Fruit fly (Drosophila melanogaster) whole organism, adult: ENCODE data around the gene CG31161.

Experiments
- CG11617 ChIP-seq: fragments of 200-800 bp; sonication (Bioruptor generic); optimal IDR thresholded peaks from 2 replicates; lab custom pipeline; 2017; ENCODE audit warnings: mild to moderate bottlenecking, missing biosample characterization, missing genetic modification reagents, missing genetic modification characterization
- CG12768 ChIP-seq: fragments of 200-800 bp; sonication (Bioruptor generic); optimal IDR thresholded peaks from 2 replicates; lab custom pipeline; 2017; ENCODE audit warnings: missing biosample characterization, missing genetic modification characterization, mild to moderate bottlenecking, moderate library complexity, missing genetic modification reagents
- CG14711 ChIP-seq: fragments of 200-800 bp; sonication (Bioruptor generic); optimal IDR thresholded peaks from 2 replicates; lab custom pipeline; 2018; ENCODE audit warnings: missing biosample characterization, mild to moderate bottlenecking, missing genetic modification characterization, moderate library complexity
- CG1620 ChIP-seq: fragments of 200-800 bp; sonication (Bioruptor generic); optimal IDR thresholded peaks from 2 replicates; lab custom pipeline; 2016; ENCODE audit warnings: missing biosample characterization, missing genetic modification characterization
- CG33017 ChIP-seq: fragments of 200-800 bp; sonication (Bioruptor generic); optimal IDR thresholded peaks from 2 replicates; lab custom pipeline; 2018; ENCODE audit warnings: missing biosample characterization, mild to moderate bottlenecking, missing genetic modification characterization, moderate library complexity
- CG5204 ChIP-seq: fragments of 200-800 bp; sonication (Bioruptor generic); optimal IDR thresholded peaks from 2 replicates; lab custom pipeline; 2016; ENCODE audit warnings: missing biosample characterization, missing genetic modification characterization
- CG7045 ChIP-seq: fragments of 200-800 bp; sonication (Bioruptor generic); optimal IDR thresholded peaks from 2 replicates; lab custom pipeline; 2017; ENCODE audit warnings: missing biosample characterization, mild to moderate bottlenecking, missing genetic modification characterization
- CG7101 ChIP-seq: fragments of 200-800 bp; sonication (Bioruptor generic); optimal IDR thresholded peaks from 2 replicates; lab custom pipeline; 2018; ENCODE audit warnings: missing biosample characterization, mild to moderate bottlenecking, missing genetic modification characterization, moderate library complexity
- Clk ChIP-seq: fragments of 200-800 bp; sonication (Bioruptor generic); optimal IDR thresholded peaks from 2 replicates; lab custom pipeline; 2017; ENCODE audit warnings: missing biosample characterization, missing genetic modification characterization
- Crg-1 ChIP-seq: fragments of 200-800 bp; sonication (Bioruptor generic); optimal IDR thresholded peaks from 2 replicates; lab custom pipeline; 2016; ENCODE audit warnings: missing biosample characterization, missing genetic modification characterization
- Hr96 ChIP-seq: fragments of 200-800 bp; sonication (Bioruptor generic); optimal IDR thresholded peaks from 2 replicates; lab custom pipeline; 2016; ENCODE audit warnings: missing biosample characterization, missing genetic modification characterization
- Mnt ChIP-seq: fragments of 200-800 bp; sonication (Bioruptor generic); optimal IDR thresholded peaks from 2 replicates; lab custom pipeline; 2016; ENCODE audit warnings: missing biosample characterization, mild to moderate bottlenecking, missing genetic modification characterization
- bab1 ChIP-seq: fragments of 200-800 bp; sonication (Bioruptor generic); optimal IDR thresholded peaks from 3 replicates; lab custom pipeline; 2019; ENCODE audit warnings: missing biosample characterization, mild to moderate bottlenecking, missing genetic modification characterization, moderate library complexity
- cic ChIP-seq: fragments of 200-800 bp; sonication (Bioruptor generic); optimal IDR thresholded peaks from 2 replicates; lab custom pipeline; 2017; ENCODE audit warnings: missing biosample characterization, mild to moderate bottlenecking, missing genetic modification characterization, moderate library complexity
- cnc ChIP-seq, 2 experiments: fragments of >200 bp; optimal IDR thresholded peaks; 2 replicates each; lab custom pipeline; 2017
- kay ChIP-seq: fragments of 200-800 bp; sonication (Bioruptor generic); peaks from one replicate; lab custom pipeline; 2016; ENCODE audit warnings: missing biosample characterization, missing genetic modification characterization, borderline replicate concordance
- ovo ChIP-seq: fragments of 200-800 bp; sonication (Bioruptor generic); optimal IDR thresholded peaks from 2 replicates; lab custom pipeline; 2016; ENCODE audit warnings: missing biosample characterization, missing genetic modification characterization
- pad ChIP-seq: fragments of 200-800 bp; sonication (Bioruptor generic); optimal IDR thresholded peaks from 3 replicates; lab custom pipeline; 2017; ENCODE audit warnings: missing biosample characterization, missing genetic modification characterization, mild to moderate bottlenecking, moderate library complexity, missing genetic modification reagents
- tj ChIP-seq: fragments of 200-800 bp; sonication (Bioruptor generic); optimal IDR thresholded peaks from 3 replicates; lab custom pipeline; 2017; ENCODE audit warnings: missing biosample characterization, mild to moderate bottlenecking, missing genetic modification characterization, moderate library complexity
- toe ChIP-seq: fragments of 200-800 bp; sonication (Bioruptor generic); optimal IDR thresholded peaks from 2 replicates; lab custom pipeline; 2016; ENCODE audit warnings: missing biosample characterization, missing genetic modification characterization

CG31161 gene

DNA sequence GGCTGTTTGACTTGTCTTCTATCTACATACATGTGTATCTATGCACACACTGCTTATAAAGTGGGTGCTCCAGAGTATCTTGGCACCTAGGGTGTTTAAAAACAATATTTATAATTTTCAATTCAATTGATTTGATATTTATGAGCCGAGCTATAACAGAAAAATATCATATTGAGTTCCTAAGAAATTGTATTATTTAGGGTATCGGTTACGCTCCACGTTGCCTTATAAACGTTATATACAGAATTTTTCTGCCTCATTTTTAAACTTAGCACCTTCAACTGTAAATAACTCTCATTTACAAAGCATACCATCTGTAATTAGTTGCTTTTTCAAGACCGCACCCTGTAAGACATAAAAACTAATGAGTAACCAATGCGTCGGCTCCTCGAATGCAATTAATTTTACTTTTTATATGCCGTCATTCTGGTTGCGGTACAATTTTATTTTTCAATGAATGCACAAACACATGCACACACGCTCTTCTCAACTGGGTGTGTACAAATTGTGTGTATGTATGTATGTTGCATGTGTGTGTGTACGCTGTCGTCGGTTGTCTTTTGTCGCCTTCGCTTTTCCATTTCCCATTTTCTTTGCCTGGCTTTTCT, 25.5 kb upstream of the CG31161 start:
- no peak for TF ChIP-seq toe (GFP tag; lab: Kevin White, UChicago)
- TF ChIP-seq bab1 (GFP tag; lab: Kevin White, UChicago) = no peak
- TF ChIP-seq Hr96 = no peak

DNA sequence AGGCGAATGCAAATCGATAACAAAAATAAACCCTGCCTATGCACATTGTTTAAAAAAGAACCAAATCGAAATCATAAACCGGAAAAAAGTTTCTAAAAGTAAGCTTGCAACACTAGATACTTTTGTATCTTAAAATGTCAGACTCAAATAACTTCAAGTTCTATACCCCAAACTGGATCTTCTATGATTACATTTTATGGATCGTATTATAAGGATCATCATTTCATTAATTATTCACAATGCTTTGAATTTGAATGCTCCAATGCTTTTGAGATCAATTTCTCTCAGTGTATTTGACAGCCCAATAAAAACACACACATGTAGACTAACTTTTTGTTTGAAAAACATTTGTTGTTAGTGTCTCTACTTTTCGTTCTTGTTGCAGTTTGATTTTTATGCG, 22.1 kb upstream of the CG31161 start:
- TF ChIP-seq toe (GFP tag; lab: Kevin White, UChicago) = no peak
- no peak for TF ChIP-seq cnc (optimal IDR thresholded peaks at IDR 0.05; lab: Kevin White, UChicago)
- TF ChIP-seq Mnt (GFP tag; lab: Kevin White, UChicago) = no peak
- no peak for TF ChIP-seq Hr96
- no peak for TF ChIP-seq ovo
- no peak for TF ChIP-seq CG12768
- no peak for TF ChIP-seq Crg-1 (GFP tag; lab: Kevin White, UChicago)
- TF ChIP-seq bab1 (GFP tag; lab: Kevin White, UChicago) = no peak
- no peak for TF ChIP-seq CG14711 (tag; lab: Kevin White, UChicago)
- no peak for TF ChIP-seq Clk
- no peak for TF ChIP-seq CG1620 (GFP tag; lab: Kevin White, UChicago)
- TF ChIP-seq CG33017 (tag; lab: Kevin White, UChicago) = no peak
- no peak for TF ChIP-seq CG11617 (GFP tag; lab: Kevin White, UChicago)

DNA sequence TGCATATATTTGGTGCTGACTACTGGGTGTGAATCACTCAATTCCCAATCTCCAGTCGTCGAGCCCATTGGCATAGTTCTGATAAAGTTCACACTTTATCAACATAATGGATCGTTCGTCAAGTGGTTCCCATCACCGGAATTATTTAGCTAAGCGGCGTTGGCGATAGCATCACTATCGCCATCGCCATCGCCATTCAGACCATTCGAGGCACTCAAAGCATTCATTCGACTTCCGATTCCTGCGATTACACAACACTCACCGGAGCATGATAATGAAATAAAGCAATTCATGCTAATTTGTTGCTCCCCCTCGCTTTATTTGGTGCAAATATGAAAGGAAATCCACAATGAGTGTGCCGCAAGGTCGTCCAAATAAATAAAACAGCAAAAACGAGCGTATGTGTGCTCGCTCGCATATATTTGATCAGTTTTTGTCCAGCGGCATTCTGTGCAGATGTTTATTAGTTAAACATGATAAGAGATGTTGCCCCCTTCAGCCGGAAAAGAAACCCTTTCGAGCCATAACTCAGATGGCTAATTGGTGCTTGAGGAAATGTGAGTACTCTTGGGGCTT, 20.9 kb upstream of the CG31161 start:
- TF ChIP-seq CG1620 (GFP tag; lab: Kevin White, UChicago) (no peak), kay (GFP tag; lab: Kevin White, UChicago) (no peak), pad (GFP tag; lab: Kevin White, UChicago) (no peak), cnc (optimal IDR thresholded peaks at IDR 0.05; lab: Kevin White, UChicago) (no peak), CG5204 (GFP tag; lab: Kevin White, UChicago) (no peak), toe (GFP tag; lab: Kevin White, UChicago) (no peak), CG7101 (tag; lab: Kevin White, UChicago) (no peak), ovo (no peak), Hr96 (no peak), bab1 (GFP tag; lab: Kevin White, UChicago) (no peak), tj (GFP tag; lab: Kevin White, UChicago) (no peak)

DNA sequence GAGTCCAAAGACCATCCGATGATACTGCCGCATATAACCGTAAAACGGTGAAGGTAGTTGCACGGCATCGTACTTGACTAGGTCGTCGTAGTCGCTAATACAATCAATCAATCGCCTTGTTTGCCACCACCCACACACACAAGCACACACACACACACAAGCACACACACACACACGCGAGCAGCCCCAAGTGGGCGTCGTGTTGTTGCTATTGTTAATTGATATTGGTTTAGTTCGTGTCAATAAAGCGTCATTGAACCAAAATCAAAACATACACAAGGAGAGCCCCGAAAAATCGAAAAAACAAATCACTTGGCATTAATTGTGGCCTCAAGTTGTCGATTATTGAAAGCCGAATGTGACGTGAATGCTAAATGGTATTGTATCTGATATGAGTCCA, 19.9 kb upstream of the CG31161 start:
- TF ChIP-seq CG5204 (GFP tag; lab: Kevin White, UChicago) (no peak), cic (GFP tag; lab: Kevin White, UChicago) (no peak), bab1 (GFP tag; lab: Kevin White, UChicago) (no peak), Clk (no peak), ovo (no peak)

DNA sequence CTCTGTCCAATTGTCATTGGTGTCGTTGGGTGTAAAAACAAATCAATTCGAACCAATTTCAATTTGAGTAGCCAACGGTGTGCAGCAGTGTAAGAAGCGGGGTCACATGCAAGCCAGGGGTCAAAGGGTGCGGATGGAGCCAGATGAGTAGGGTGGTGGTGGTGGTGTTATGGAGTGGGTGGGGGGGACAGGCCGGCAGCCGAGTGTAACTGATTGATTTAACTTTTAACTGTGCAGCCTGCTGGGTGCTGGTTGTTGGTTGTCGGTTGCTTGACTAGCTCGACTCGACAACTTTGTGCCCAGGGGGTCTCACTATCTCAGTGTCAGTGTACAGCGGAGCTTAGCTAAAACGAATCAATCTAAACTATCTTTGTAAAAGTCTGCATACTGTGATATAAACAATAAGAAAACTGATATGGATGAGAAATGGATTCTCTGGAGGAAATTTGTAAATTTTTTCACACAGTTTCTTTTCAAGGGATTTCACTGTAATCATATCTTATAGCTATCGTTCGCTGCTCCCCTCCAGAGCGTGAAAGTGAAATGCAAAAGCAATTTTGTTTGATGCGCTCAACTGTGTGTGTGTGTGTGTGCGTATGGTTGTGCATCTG, 18.9 kb upstream of the CG31161 start:
- TF ChIP-seq cnc (optimal IDR thresholded peaks at IDR 0.05; lab: Kevin White, UChicago) (no peak), ovo (no peak), cic (GFP tag; lab: Kevin White, UChicago) (no peak), toe (GFP tag; lab: Kevin White, UChicago) (no peak), Crg-1 (GFP tag; lab: Kevin White, UChicago) (no peak), CG1620 (GFP tag; lab: Kevin White, UChicago) (no peak), CG33017 (tag; lab: Kevin White, UChicago) (peak; percentile 73), tj (GFP tag; lab: Kevin White, UChicago) (no peak), CG7045 (GFP tag; lab: Kevin White, UChicago) (peak; percentile 57), CG7101 (tag; lab: Kevin White, UChicago) (peak; percentile 62), bab1 (GFP tag; lab: Kevin White, UChicago) (no peak), kay (GFP tag; lab: Kevin White, UChicago) (no peak), Hr96 (peak; percentile 58), pad (GFP tag; lab: Kevin White, UChicago) (peak; percentile 15), CG11617 (GFP tag; lab: Kevin White, UChicago) (no peak), Clk (peak; percentile 51), CG12768 (peak; percentile 83), Mnt (GFP tag; lab: Kevin White, UChicago) (no peak), CG5204 (GFP tag; lab: Kevin White, UChicago) (peak; percentile 31)

DNA sequence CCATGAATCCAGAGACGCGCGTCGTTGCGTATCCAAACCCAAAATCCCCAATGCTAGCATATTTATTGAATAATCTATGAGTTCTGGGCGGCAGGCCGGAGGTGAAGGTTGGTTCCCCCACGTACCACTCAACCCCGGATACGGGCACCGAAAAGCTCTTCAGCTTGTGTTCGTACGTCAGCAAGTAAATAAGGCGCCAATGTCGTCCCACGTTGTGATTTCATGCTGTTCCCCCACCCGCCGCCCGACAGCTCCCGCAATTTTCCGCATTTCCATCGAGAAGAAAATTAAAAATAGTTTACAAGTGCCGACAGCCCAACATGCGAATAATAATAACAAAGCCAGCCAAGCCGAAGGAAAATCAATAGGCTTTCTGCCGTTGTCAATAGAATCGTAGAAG, 17.6 kb upstream of the CG31161 start:
- no peak for TF ChIP-seq CG33017 (tag; lab: Kevin White, UChicago)
- no peak for TF ChIP-seq CG14711 (tag; lab: Kevin White, UChicago)
- no peak for TF ChIP-seq ovo
- TF ChIP-seq pad (GFP tag; lab: Kevin White, UChicago) = no peak
- no peak for TF ChIP-seq toe (GFP tag; lab: Kevin White, UChicago)
- TF ChIP-seq tj (GFP tag; lab: Kevin White, UChicago) = no peak
- no peak for TF ChIP-seq cic (GFP tag; lab: Kevin White, UChicago)
- no peak for TF ChIP-seq Mnt (GFP tag; lab: Kevin White, UChicago)
- no peak for TF ChIP-seq CG7101 (tag; lab: Kevin White, UChicago)
- TF ChIP-seq kay (GFP tag; lab: Kevin White, UChicago) = no peak
